Worm (Caenorhabditis elegans) whole organism, early embryonic: Measurements from ENCODE around the gene nhr-53.

Experiments
- B0310.2 ChIP-seq: sonication (generic microtip); optimal IDR thresholded peaks from 2 replicates; lab custom pipeline; 2016; ENCODE audit warnings: mild to moderate bottlenecking, missing genetic modification characterization, missing compliant biosample characterization
- F13C5.2 ChIP-seq: sonication (generic microtip); optimal IDR thresholded peaks from 2 replicates; lab custom pipeline; 2017; ENCODE audit warnings: mild to moderate bottlenecking, missing genetic modification characterization, inconsistent platforms, missing compliant biosample characterization
- aly-1 ChIP-seq: sonication (generic microtip); optimal IDR thresholded peaks from 2 replicates; lab custom pipeline; 2016; ENCODE audit warnings: missing genetic modification characterization, missing compliant biosample characterization
- ama-1 ChIP-seq: fragments of 150-350 bp; optimal IDR thresholded peaks from 2 replicates; lab custom pipeline; 2014
- ceh-13 ChIP-seq: fragments of 200-800 bp; sonication (Bioruptor generic); optimal IDR thresholded peaks from 2 replicates; lab custom pipeline; 2018; ENCODE audit warnings: mild to moderate bottlenecking, missing genetic modification characterization, missing compliant biosample characterization
- ceh-36 ChIP-seq: sonication (generic microtip); optimal IDR thresholded peaks from 2 replicates; lab custom pipeline; 2016; ENCODE audit warnings: missing genetic modification characterization, inconsistent platforms, missing compliant biosample characterization
- ets-7 ChIP-seq: sonication (generic microtip); optimal IDR thresholded peaks from 2 replicates; lab custom pipeline; 2016; ENCODE audit warnings: missing genotype, missing genetic modification characterization, missing compliant biosample characterization
- flt-1 ChIP-seq: fragments of 200-800 bp; sonication (Bioruptor generic); IDR thresholded peaks from 2 replicates; pipeline ENCODE4 v1.3.6; 2022; ENCODE audit warnings: missing genetic modification characterization, missing compliant biosample characterization
- hmbx-1 ChIP-seq: sonication (generic microtip); optimal IDR thresholded peaks from 2 replicates; lab custom pipeline; 2016; ENCODE audit warnings: mild to moderate bottlenecking, missing genetic modification characterization, missing compliant biosample characterization
- hmg-4 ChIP-seq: fragments of 200-800 bp; sonication (Bioruptor generic); optimal IDR thresholded peaks from 2 replicates; lab custom pipeline; 2018; ENCODE audit warnings: mild to moderate bottlenecking, missing genetic modification characterization, missing compliant biosample characterization
- hnd-1 ChIP-seq: sonication (generic microtip); optimal IDR thresholded peaks from 2 replicates; lab custom pipeline; 2016; ENCODE audit warnings: missing genetic modification characterization, missing compliant biosample characterization
- pes-1 ChIP-seq: fragments of 200-800 bp; sonication (Bioruptor generic); IDR thresholded peaks from 2 replicates; pipeline ENCODE4 v1.3.6; 2022; ENCODE audit warnings: missing genetic modification reagents, missing genetic modification characterization, missing compliant biosample characterization
- scrt-1 ChIP-seq: fragments of 200-800 bp; sonication (Bioruptor generic); IDR thresholded peaks from 2 replicates; pipeline ENCODE4 v1.3.6; 2022; ENCODE audit warnings: missing genetic modification characterization, missing compliant biosample characterization
- sea-1 ChIP-seq: fragments of 200-800 bp; sonication (Bioruptor generic); conservative IDR thresholded peaks from 2 replicates; pipeline ENCODE4 v1.3.6; 2022; ENCODE audit warnings: missing genetic modification characterization, missing compliant biosample characterization
- tbx-11 ChIP-seq: fragments of 200-800 bp; sonication (Bioruptor generic); IDR thresholded peaks from 2 replicates; pipeline ENCODE4 v1.3.6; 2022; ENCODE audit warnings: missing genetic modification characterization, missing compliant biosample characterization
- tbx-37 ChIP-seq: fragments of 200-800 bp; sonication (Bioruptor generic); conservative IDR thresholded peaks from 2 replicates; pipeline ENCODE4 v1.3.6; 2022; ENCODE audit warnings: missing genetic modification reagents, missing genetic modification characterization, missing compliant biosample characterization
- tra-4 ChIP-seq: sonication (generic microtip); optimal IDR thresholded peaks from 2 replicates; lab custom pipeline; 2017; ENCODE audit warnings: missing genetic modification characterization, missing compliant biosample characterization

nhr-53 gene

ce11 chrV:15698099-15698498 lies 4.1 kb downstream of the nhr-53 start, which contains the start of gene srx-29:
Gene srx-29 (minus strand): TSS chrV:15698199.
- TF ChIP-seq hnd-1 (tag; lab: Kevin White, UChicago): no peak

DNA sequence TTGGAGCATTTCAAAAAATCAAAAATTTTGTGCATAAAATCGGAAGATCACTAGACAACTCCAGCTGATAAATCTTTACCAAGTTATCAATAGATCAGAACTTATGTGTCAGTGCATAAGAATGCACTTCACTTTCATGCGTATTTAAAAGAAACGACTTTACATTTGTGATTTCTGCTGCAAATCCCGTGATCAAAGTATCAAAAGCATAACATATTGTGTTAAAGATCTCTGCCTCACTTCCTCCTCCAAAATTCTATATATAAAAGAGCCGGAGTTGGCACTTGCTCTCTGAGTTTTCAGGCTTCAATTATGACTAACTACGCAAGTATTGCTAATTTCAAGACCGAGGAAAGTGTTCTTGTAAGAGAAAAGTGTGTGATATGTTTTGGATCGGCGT lies 8.5 kb downstream of the nhr-53 start, which contains the start of gene nhr-198:
nhr-198 (plus strand) TSS at position 313 of the 400 bp plus-strand sequence.
- no peak for TF ChIP-seq ama-1 (lab: Kevin White, UChicago)
- TF ChIP-seq ceh-36 (tag; lab: Kevin White, UChicago): no peak
- no peak for TF ChIP-seq B0310.2
- TF ChIP-seq flt-1 (GFP tag; lab: Robert Waterston, UW): no peak
- TF ChIP-seq hnd-1 (tag; lab: Kevin White, UChicago): no peak

ce11 chrV:15689952-15690351 lies 12.2 kb downstream of the nhr-53 start, which contains the start of gene nhr-268:
Gene nhr-268 (plus strand): TSS chrV:15690252.
- TF ChIP-seq pes-1 (no peak), ama-1 (lab: Kevin White, UChicago) (no peak), F13C5.2 (tag; lab: Kevin White, UChicago) (no peak), tra-4 (tag; lab: Kevin White, UChicago) (no peak), hmbx-1 (no peak), hnd-1 (tag; lab: Kevin White, UChicago) (no peak), hmg-4 (GFP tag; lab: Kevin White, UChicago) (no peak), ceh-13 (GFP tag; lab: Kevin White, UChicago) (no peak), flt-1 (GFP tag; lab: Robert Waterston, UW) (no peak), tbx-37 (GFP tag; lab: Robert Waterston, UW) (no peak), ets-7 (tag; lab: Kevin White, UChicago) (no peak), ceh-36 (tag; lab: Kevin White, UChicago) (no peak), sea-1 (GFP tag; lab: Robert Waterston, UW) (no peak), B0310.2 (no peak), scrt-1 (GFP tag; lab: Robert Waterston, UW) (no peak), tbx-11 (no peak)

- TF ChIP-seq tbx-11 (no peak), scrt-1 (GFP tag; lab: Robert Waterston, UW) (no peak), hmbx-1 (no peak), ama-1 (lab: Kevin White, UChicago) (no peak), flt-1 (GFP tag; lab: Robert Waterston, UW) (no peak), tra-4 (tag; lab: Kevin White, UChicago) (no peak), ceh-36 (tag; lab: Kevin White, UChicago) (no peak), pes-1 (no peak), tbx-37 (GFP tag; lab: Robert Waterston, UW) (no peak), B0310.2 (no peak), ceh-13 (GFP tag; lab: Kevin White, UChicago) (no peak)
These were observed 14.5 kb downstream of the nhr-53 start, which contains the start of gene nhr-197 for ce11 chrV:15687660-15688059. Gene nhr-197 (plus strand): TSS chrV:15687960.

- TF ChIP-seq ceh-13 (GFP tag; lab: Kevin White, UChicago) (no peak), ceh-36 (tag; lab: Kevin White, UChicago) (no peak), tbx-11 (no peak), hmbx-1 (no peak)
These were observed 16.6 kb downstream of the nhr-53 start, which contains the start of gene nhr-196 for ce11 chrV:15685599-15685998. Gene nhr-196 (plus strand): TSS chrV:15685716.

ce11 chrV:15677222-15677621 lies 24.9 kb downstream of the nhr-53 start, which contains the start of gene nhr-52:
Gene nhr-52 (plus strand): TSS chrV:15677522.
- TF ChIP-seq flt-1 (GFP tag; lab: Robert Waterston, UW) (no peak), hmbx-1 (no peak), scrt-1 (GFP tag; lab: Robert Waterston, UW) (no peak), tbx-11 (no peak), hnd-1 (tag; lab: Kevin White, UChicago) (no peak), aly-1 (no peak), pes-1 (no peak), tra-4 (tag; lab: Kevin White, UChicago) (no peak), ceh-36 (tag; lab: Kevin White, UChicago) (no peak)

DNA sequence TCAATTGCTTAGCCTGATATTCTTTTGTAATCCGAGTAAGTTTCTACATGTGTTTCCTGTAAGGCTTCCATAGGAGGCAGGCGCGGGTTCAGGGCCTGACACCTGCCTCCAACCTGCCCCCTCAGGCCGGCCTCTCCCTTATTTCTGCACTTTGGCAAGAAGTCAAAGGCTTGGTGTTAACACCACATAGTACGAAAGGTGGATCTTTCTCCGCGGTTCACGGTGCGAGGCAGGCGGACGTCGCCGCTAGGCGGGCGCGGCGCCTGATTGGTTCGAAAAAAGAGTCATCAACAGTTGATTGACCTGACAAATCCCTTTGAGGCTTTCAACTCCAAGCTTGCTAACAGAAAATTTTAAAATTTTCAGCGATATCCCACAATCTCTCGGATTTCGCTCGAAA lies 27.3 kb downstream of the nhr-53 start:
- TF ChIP-seq scrt-1 (GFP tag; lab: Robert Waterston, UW) (no peak), aly-1 (no peak), ets-7 (tag; lab: Kevin White, UChicago) (no peak), tbx-37 (GFP tag; lab: Robert Waterston, UW) (no peak), hnd-1 (tag; lab: Kevin White, UChicago) (no peak), ceh-13 (GFP tag; lab: Kevin White, UChicago) (no peak), tra-4 (tag; lab: Kevin White, UChicago) (no peak), flt-1 (GFP tag; lab: Robert Waterston, UW) (no peak), ceh-36 (tag; lab: Kevin White, UChicago) (no peak), tbx-11 (no peak), hmbx-1 (no peak), pes-1 (no peak), ama-1 (lab: Kevin White, UChicago) (no peak), hmg-4 (GFP tag; lab: Kevin White, UChicago) (no peak), F13C5.2 (tag; lab: Kevin White, UChicago) (no peak)

- TF ChIP-seq ama-1 (lab: Kevin White, UChicago) (no peak), hnd-1 (tag; lab: Kevin White, UChicago) (no peak), scrt-1 (GFP tag; lab: Robert Waterston, UW) (no peak), aly-1 (no peak), tbx-11 (no peak), ets-7 (tag; lab: Kevin White, UChicago) (no peak), pes-1 (no peak), tra-4 (tag; lab: Kevin White, UChicago) (no peak), flt-1 (GFP tag; lab: Robert Waterston, UW) (no peak), hmbx-1 (no peak)
These were observed 28.5 kb downstream of the nhr-53 start, which contains the start of gene nhr-51 for ce11 chrV:15673707-15674106. Gene nhr-51 (plus strand): TSS chrV:15674007.
